ENCODE assay signal across 5 worm cellular contexts in genomic region chrV:12549604-12550003, ce11.
A peak's percentile ranks its signal among the peaks of the same experiment; 100 is the strongest.
TF ChIP-seq lines count a peak whose summit lies in the region.

No protein-coding gene starts in this region.

TF ChIP-seq in whole organism, L1 larva, 84 proteins besides CTCF, POLR2A, EP300 and RAD21:
- TF ChIP-seq ama-1 (optimal IDR thresholded peaks at IDR 0.05; lab: Kevin White, UChicago) (peak; percentile 72), efl-3 (GFP tag; optimal IDR thresholded peaks at IDR 0.05; lab: Kevin White, UChicago) (no peak), elt-3 (tag; optimal IDR thresholded peaks at IDR 0.05; lab: Kevin White, UChicago) (peak in 1 of 6 experiments; percentile 3), mdl-1 (tag; optimal IDR thresholded peaks at IDR 0.05; lab: Kevin White, UChicago) (peak in 1 of 2 experiments; percentile 13), hlh-17 (GFP tag; optimal IDR thresholded peaks at IDR 0.05; lab: Kevin White, UChicago; ENCODE audit: borderline replicate concordance) (no peak), pag-3 (tag; optimal IDR thresholded peaks at IDR 0.05; lab: Kevin White, UChicago; ENCODE audit: borderline replicate concordance, insufficient read depth) (no peak), aha-1 (tag; optimal IDR thresholded peaks at IDR 0.05; lab: Kevin White, UChicago) (no peak), ztf-4 (tag; optimal IDR thresholded peaks at IDR 0.05; lab: Kevin White, UChicago) (no peak), sox-4 (tag; optimal IDR thresholded peaks at IDR 0.05; lab: Kevin White, UChicago) (no peak), nhr-85 (tag; lab: Kevin White, UChicago) (peak; percentile 59)
TF ChIP-seq in whole organism, L1 larva: peak in this region for 4.

TF ChIP-seq in whole organism, L2 larva, 48 proteins besides CTCF, POLR2A, EP300 and RAD21:
- TF ChIP-seq ama-1 (optimal IDR thresholded peaks at IDR 0.05; lab: Kevin White, UChicago) (peak; percentile 69), nhr-129 (tag; optimal IDR thresholded peaks at IDR 0.05; lab: Kevin White, UChicago) (peak; percentile 1), ZK546.5 (tag; optimal IDR thresholded peaks at IDR 0.05; lab: Kevin White, UChicago) (no peak)
TF ChIP-seq in whole organism, L2 larva: peak in this region for 2.

TF ChIP-seq in whole organism, L3 larva, 47 proteins besides CTCF, POLR2A, EP300 and RAD21:
- peak; percentile 95 for TF ChIP-seq ama-1 (optimal IDR thresholded peaks at IDR 0.05; lab: Kevin White, UChicago)
- TF ChIP-seq nhr-43 (tag; optimal IDR thresholded peaks at IDR 0.05; lab: Kevin White, UChicago; ENCODE audit: poor library complexity, severe bottlenecking): peak; percentile 50
- TF ChIP-seq ceh-28 (tag; optimal IDR thresholded peaks at IDR 0.05; lab: Kevin White, UChicago): no peak
- peak; percentile 36 for TF ChIP-seq nhr-25 (tag; optimal IDR thresholded peaks at IDR 0.05; lab: Kevin White, UChicago)
TF ChIP-seq in whole organism, L3 larva: peak in this region for 3.

TF ChIP-seq in whole organism, L4 larva, 104 proteins besides CTCF, POLR2A, EP300 and RAD21:
- 0 out of 2 replicates have a peak, but pooled peaks have one; percentile 20 for TF ChIP-seq lim-7 (GFP tag; IDR thresholded peaks at IDR 0.05; lab: Robert Waterston, UW)
- peak; percentile 18 for TF ChIP-seq spr-3 (GFP tag; optimal IDR thresholded peaks at IDR 0.05; lab: Kevin White, UChicago)
- peak; percentile 29 for TF ChIP-seq nhr-6 (tag; optimal IDR thresholded peaks at IDR 0.05; lab: Kevin White, UChicago)
- no peak for TF ChIP-seq snpc-1.2 (GFP tag; IDR thresholded peaks at IDR 0.05; lab: Robert Waterston, UW)
- TF ChIP-seq ama-1 (optimal IDR thresholded peaks at IDR 0.05; lab: Kevin White, UChicago): peak; percentile 71
- no peak for TF ChIP-seq lin-15B (tag; optimal IDR thresholded peaks at IDR 0.05; lab: Kevin White, UChicago)
- peak; percentile 68 for TF ChIP-seq aha-1 (tag; lab: Kevin White, UChicago)
- 0 out of 2 replicates have a peak, but pooled peaks have one; percentile 26 for TF ChIP-seq egl-43 (GFP tag; IDR thresholded peaks at IDR 0.05; lab: Robert Waterston, UW)
- no peak for TF ChIP-seq sdz-12 (GFP tag; optimal IDR thresholded peaks at IDR 0.05; lab: Kevin White, UChicago)
- TF ChIP-seq nhr-28 (tag; optimal IDR thresholded peaks at IDR 0.05; lab: Kevin White, UChicago): no peak
- no peak for TF ChIP-seq gei-8 (GFP tag; optimal IDR thresholded peaks at IDR 0.05; lab: Kevin White, UChicago)
- TF ChIP-seq pqm-1 (tag; optimal IDR thresholded peaks at IDR 0.05; lab: Kevin White, UChicago): no peak
- peak in 1 of 2 experiments; percentile 39 for TF ChIP-seq unc-62 (GFP tag; optimal IDR thresholded peaks at IDR 0.05 in 1 of 2; lab: Kevin White, UChicago)
- no peak for TF ChIP-seq unc-62 (tag; optimal IDR thresholded peaks at IDR 0.05; lab: Kevin White, UChicago)
- TF ChIP-seq F10B5.3 (tag; optimal IDR thresholded peaks at IDR 0.05; lab: Kevin White, UChicago): no peak
- no peak for TF ChIP-seq Y5F2A.4 (GFP tag; optimal IDR thresholded peaks at IDR 0.05; lab: Kevin White, UChicago)

TF ChIP-seq in whole organism, young adult, 124 proteins besides CTCF, POLR2A, EP300 and RAD21:
- TF ChIP-seq egl-44 (GFP tag; IDR thresholded peaks at IDR 0.05; lab: Robert Waterston, UW) (no peak), mcd-1 (GFP tag; IDR thresholded peaks at IDR 0.05; lab: Robert Waterston, UW) (0 out of 2 replicates have a peak, but pooled peaks have one; percentile 15), madf-3 (GFP tag; IDR thresholded peaks at IDR 0.05; lab: Robert Waterston, UW) (no peak), ama-1 (optimal IDR thresholded peaks at IDR 0.05; lab: Kevin White, UChicago) (peak; percentile 81), ama-1 (GFP tag; optimal IDR thresholded peaks at IDR 0.05; lab: Kevin White, UChicago) (no peak), chd-7 (tag; optimal IDR thresholded peaks at IDR 0.05; lab: Kevin White, UChicago) (peak; percentile 5)
